Worm (Caenorhabditis elegans) whole organism, late embryonic: Measurements from ENCODE around the gene jip-1.

ENCODE experiments used
- ama-1 ChIP-seq: fragments of 150-350 bp; optimal IDR thresholded peaks from 2 replicates; lab custom pipeline; 2014
- ceh-48 ChIP-seq: sonication (generic microtip); optimal IDR thresholded peaks from 2 replicates; lab custom pipeline; 2016; ENCODE audit warnings: missing genetic modification characterization, inconsistent platforms, missing compliant biosample characterization
- elt-2 ChIP-seq: sonication (generic microtip); optimal IDR thresholded peaks from 2 replicates; lab custom pipeline; 2016; ENCODE audit warnings: missing genetic modification reagents, missing genetic modification characterization, missing compliant biosample characterization
- eyg-1 ChIP-seq: sonication (generic microtip); optimal IDR thresholded peaks from 2 replicates; lab custom pipeline; 2016; ENCODE audit warnings: missing genotype, missing genetic modification characterization, missing compliant biosample characterization
- fkh-10 ChIP-seq: fragments of 150-350 bp; optimal IDR thresholded peaks from 2 replicates; lab custom pipeline; 2014; ENCODE audit warnings: missing biosample characterization, missing genetic modification reagents, missing genetic modification characterization
- hlh-8 ChIP-seq: sonication (generic microtip); optimal IDR thresholded peaks from 2 replicates; lab custom pipeline; 2016; ENCODE audit warnings: missing genotype, missing genetic modification characterization, missing compliant biosample characterization
- npax-4 ChIP-seq: sonication (generic microtip); optimal IDR thresholded peaks from 2 replicates; lab custom pipeline; 2016; ENCODE audit warnings: missing genetic modification characterization, missing compliant biosample characterization
- pag-3 ChIP-seq: sonication (generic microtip); optimal IDR thresholded peaks from 2 replicates; lab custom pipeline; 2016; ENCODE audit warnings: missing compliant biosample characterization, missing genetic modification characterization, borderline replicate concordance
- pqm-1 ChIP-seq: sonication (generic microtip); optimal IDR thresholded peaks from 2 replicates; lab custom pipeline; 2016; ENCODE audit warnings: missing genetic modification characterization, missing compliant biosample characterization

- TF ChIP-seq ama-1 (lab: Kevin White, UChicago): no peak
- no peak for TF ChIP-seq fkh-10 (GFP tag; lab: Kevin White, UChicago)
- TF ChIP-seq pqm-1 (tag; lab: Kevin White, UChicago): no peak
- no peak for TF ChIP-seq elt-2 (tag; lab: Kevin White, UChicago)
- TF ChIP-seq pag-3 (tag; lab: Kevin White, UChicago): no peak
- no peak for TF ChIP-seq hlh-8 (tag; lab: Kevin White, UChicago)
- TF ChIP-seq eyg-1: no peak
- no peak for TF ChIP-seq npax-4 (tag; lab: Kevin White, UChicago)
- no peak for TF ChIP-seq ceh-48 (tag; lab: Kevin White, UChicago)
Measured at ce11 chrII:1397703-1398102, 70.9 kb downstream of the jip-1 start, which contains the start of gene F54D12.8.
